Worm (Caenorhabditis elegans): ENCODE results near the gene B0285.3.
A peak's percentile ranks its signal among the peaks of the same experiment; 100 is the strongest.

B0285.3 gene

ce11 chrIII:4313061-4313962 lies 29.8 kb downstream of the B0285.3 start, which contains the start of the genes evl-14 and dcn-1:
evl-14 (minus strand) TSS chrIII:4313128.
dcn-1 (plus strand) TSS chrIII:4313912.
- TF ChIP-seq nhr-71 (tag; optimal IDR thresholded peaks at IDR 0.05) (peak; percentile 90), nhr-77 (tag; optimal IDR thresholded peaks at IDR 0.05) (peak; percentile 39), mdl-1 (tag; optimal IDR thresholded peaks at IDR 0.05) (peak in 1 of 2 experiments; percentile 88), tlp-1 (tag; optimal IDR thresholded peaks at IDR 0.05) (no peak), ceh-88 (GFP tag; IDR thresholded peaks at IDR 0.05) (no peak), snu-23 (GFP tag; optimal IDR thresholded peaks at IDR 0.05) (peak; percentile 91), fkh-10 (GFP tag; optimal IDR thresholded peaks at IDR 0.05) (no peak), nhr-90 (tag; optimal IDR thresholded peaks at IDR 0.05; ENCODE audit: poor library complexity) (peak; percentile 64), egl-13 (tag; optimal IDR thresholded peaks at IDR 0.05) (peak; percentile 29), blmp-1 (tag; optimal IDR thresholded peaks at IDR 0.05) (peak; percentile 64), efl-1 (optimal IDR thresholded peaks at IDR 0.05) (peak; percentile 80 to 81), efl-1 (GFP tag; optimal IDR thresholded peaks at IDR 0.05 in 1 of 2) (peak; percentile 75 to 97), jun-1 (tag; optimal IDR thresholded peaks at IDR 0.05) (peak; percentile 50), isw-1 (GFP tag; IDR thresholded peaks at IDR 0.05) (peak; percentile 48), nhr-76 (tag; optimal IDR thresholded peaks at IDR 0.05) (no peak), aly-2 (tag; optimal IDR thresholded peaks at IDR 0.05) (peak; percentile 15), mep-1 (tag; optimal IDR thresholded peaks at IDR 0.05) (peak; percentile 86), nhr-19 (GFP tag; conservative IDR thresholded peaks at IDR 0.05) (no peak; the same call in none of the 2 replicates), sox-4 (tag; optimal IDR thresholded peaks at IDR 0.05) (no peak), C16A3.4 (tag; optimal IDR thresholded peaks at IDR 0.05) (peak; percentile 84), nhr-11 (tag; optimal IDR thresholded peaks at IDR 0.05) (no peak), unc-130 (tag; optimal IDR thresholded peaks at IDR 0.05) (peak; percentile 60), xbp-1 (tag; optimal IDR thresholded peaks at IDR 0.05) (peak; percentile 82), vab-15 (tag; optimal IDR thresholded peaks at IDR 0.05) (no peak), fkh-8 (tag; optimal IDR thresholded peaks at IDR 0.05) (peak; percentile 83), swsn-7 (tag; optimal IDR thresholded peaks at IDR 0.05) (peak; percentile 78), alr-1 (tag; optimal IDR thresholded peaks at IDR 0.05; ENCODE audit: borderline replicate concordance) (no peak), unc-86 (tag; optimal IDR thresholded peaks at IDR 0.05) (peak; percentile 65), F16B12.6 (tag; optimal IDR thresholded peaks at IDR 0.05) (peak; percentile 52), nhr-12 (tag; optimal IDR thresholded peaks at IDR 0.05) (no peak), dsc-1 (tag; optimal IDR thresholded peaks at IDR 0.05) (peak; percentile 56), rnt-1 (tag; optimal IDR thresholded peaks at IDR 0.05) (no peak), nhr-20 (tag; optimal IDR thresholded peaks at IDR 0.05) (peak; percentile 86), nhr-47 (tag; optimal IDR thresholded peaks at IDR 0.05) (peak; percentile 79), hpl-2 (GFP tag; optimal IDR thresholded peaks at IDR 0.05) (peak; percentile 6), unc-98 (GFP tag; IDR thresholded peaks at IDR 0.05) (no peak), elt-3 (tag; optimal IDR thresholded peaks at IDR 0.05) (peak in 1 of 6 experiments; percentile 84), tbx-2 (tag; optimal IDR thresholded peaks at IDR 0.05) (peak; percentile 75), ztf-4 (tag; optimal IDR thresholded peaks at IDR 0.05) (no peak), nhr-85 (tag) (peak; percentile 36), lin-39 (tag; optimal IDR thresholded peaks at IDR 0.05) (no peak), unc-62 (GFP tag; optimal IDR thresholded peaks at IDR 0.05) (no peak), zag-1 (tag; optimal IDR thresholded peaks at IDR 0.05) (no peak), mef-2 (tag; optimal IDR thresholded peaks at IDR 0.05) (no peak), skn-1 (tag; optimal IDR thresholded peaks at IDR 0.05) (peak; percentile 72), fkh-4 (tag; optimal IDR thresholded peaks at IDR 0.05; ENCODE audit: borderline replicate concordance) (no peak), snpc-4 (tag; optimal IDR thresholded peaks at IDR 0.05) (peak; percentile 11), unc-30 (tag; optimal IDR thresholded peaks at IDR 0.05) (no peak), lin-35 (GFP tag; optimal IDR thresholded peaks at IDR 0.05) (peak; percentile 73 to 87), lin-15B (tag; optimal IDR thresholded peaks at IDR 0.05) (peak; percentile 65), lin-13 (GFP tag; optimal IDR thresholded peaks at IDR 0.05) (peak; percentile 68), lin-14 (GFP tag; optimal IDR thresholded peaks at IDR 0.05) (no peak)

Data from whole organism, L1 larva.